Fruit fly (Drosophila melanogaster): Measurements from ENCODE around the gene CG7992.
A peak's percentile ranks its signal among the peaks of the same experiment; 100 is the strongest.

The CG7992 gene

dm6 chrX:19248426-19249217 lies 1.6 kb upstream of the CG7992 start, which contains the start of gene Hs3st-B (continued):
- TF ChIP-seq Xbp1 (GFP tag; optimal IDR thresholded peaks at IDR 0.05) (peak; percentile 34), CG2116 (GFP tag; optimal IDR thresholded peaks at IDR 0.05) (no peak), vvl (GFP tag; IDR thresholded peaks at IDR 0.05) (no peak; the same call in 1 of the 2 replicates), pb (GFP tag; optimal IDR thresholded peaks at IDR 0.05) (no peak), cad (GFP tag; optimal IDR thresholded peaks at IDR 0.05) (no peak), emc (GFP tag; optimal IDR thresholded peaks at IDR 0.05) (no peak), lbe (GFP tag; optimal IDR thresholded peaks at IDR 0.05) (no peak), lilli (GFP tag; optimal IDR thresholded peaks at IDR 0.05) (peak; percentile 24), ken (GFP tag; IDR thresholded peaks at IDR 0.05) (no peak), Atf-2 (GFP tag; optimal IDR thresholded peaks at IDR 0.05) (no peak), CG13287 (GFP tag; IDR thresholded peaks at IDR 0.05; ENCODE audit: partially characterized antibody) (no peak), Adf1 (GFP tag; IDR thresholded peaks at IDR 0.05) (no peak), ind (GFP tag; optimal IDR thresholded peaks at IDR 0.05) (no peak), CG17802 (tag; optimal IDR thresholded peaks at IDR 0.05) (no peak), CG17361 (GFP tag; IDR thresholded peaks at IDR 0.05) (no peak), klu (GFP tag; IDR thresholded peaks at IDR 0.05) (no peak), eve (GFP tag; optimal IDR thresholded peaks at IDR 0.05) (no peak), hth (optimal IDR thresholded peaks at IDR 0.05) (no peak), CG4820 (GFP tag; optimal IDR thresholded peaks at IDR 0.05) (no peak), CG1602 (GFP tag; optimal IDR thresholded peaks at IDR 0.05) (no peak), nau (GFP tag; optimal IDR thresholded peaks at IDR 0.05) (no peak), dati (GFP tag; IDR thresholded peaks at IDR 0.05) (no peak), eyg (GFP tag; optimal IDR thresholded peaks at IDR 0.05) (no peak), Pdp1 (GFP tag; optimal IDR thresholded peaks at IDR 0.05) (peak in 1 of 2 experiments; percentile 89), CG1024 (GFP tag; IDR thresholded peaks at IDR 0.05) (no peak), CG13775 (GFP tag; optimal IDR thresholded peaks at IDR 0.05) (no peak), HLH3B (GFP tag; IDR thresholded peaks at IDR 0.05) (no peak), wdn (GFP tag; IDR thresholded peaks at IDR 0.05) (no peak), pita (GFP tag; optimal IDR thresholded peaks at IDR 0.05) (no peak), ci (GFP tag; IDR thresholded peaks at IDR 0.05) (peak; percentile 6; the same call in 1 of the 3 replicates), tin (GFP tag; optimal IDR thresholded peaks at IDR 0.05) (no peak), CG18476 (GFP tag; optimal IDR thresholded peaks at IDR 0.05) (no peak), CG30431 (GFP tag; optimal IDR thresholded peaks at IDR 0.05) (no peak), Dbx (GFP tag; IDR thresholded peaks at IDR 0.05) (no peak), CG2202 (tag; optimal IDR thresholded peaks at IDR 0.05) (no peak), ssp (GFP tag; IDR thresholded peaks at IDR 0.05) (no peak), kni (GFP tag; optimal IDR thresholded peaks at IDR 0.05) (no peak), Dip3 (GFP tag; optimal IDR thresholded peaks at IDR 0.05) (no peak), CG13894 (tag; optimal IDR thresholded peaks at IDR 0.05) (no peak), Ets65A (GFP tag) (peak; percentile 87), esg (GFP tag; conservative IDR thresholded peaks at IDR 0.05) (no peak), CG3726 (GFP tag; IDR thresholded peaks at IDR 0.05) (no peak), CG14667 (GFP tag; IDR thresholded peaks at IDR 0.05) (no peak), CTCF (GFP tag; optimal IDR thresholded peaks at IDR 0.05) (no peak), grau (tag; optimal IDR thresholded peaks at IDR 0.05) (no peak), pan (optimal IDR thresholded peaks at IDR 0.05) (no peak), pan (GFP tag; optimal IDR thresholded peaks at IDR 0.05 in 1 of 2, IDR thresholded peaks at IDR 0.05 in 1 of 2) (peak in 1 of 2 experiments; percentile 32), crp (GFP tag; optimal IDR thresholded peaks at IDR 0.05) (no peak), chinmo (GFP tag; IDR thresholded peaks at IDR 0.05; ENCODE audit: partially characterized antibody) (no peak), salm (tag; optimal IDR thresholded peaks at IDR 0.05) (no peak), CG10274 (GFP tag; optimal IDR thresholded peaks at IDR 0.05) (no peak), CG14441 (GFP tag; IDR thresholded peaks at IDR 0.05) (no peak)
